Worm (Caenorhabditis elegans) whole organism, L2 larva: Measurements from ENCODE around the gene Y45F10B.3.

Source experiments
- alr-1 ChIP-seq: fragments of 150-350 bp; optimal IDR thresholded peaks from 2 replicates; lab custom pipeline; 2014; ENCODE audit warnings: missing biosample characterization, missing genetic modification characterization
- egl-27 ChIP-seq: sonication (generic microtip); optimal IDR thresholded peaks from 3 replicates; lab custom pipeline; 2017; ENCODE audit warnings: missing biosample characterization, missing genetic modification reagents, missing genetic modification characterization
- lsy-2 ChIP-seq, 2 experiments: fragments of 150-350 bp in 1 of 2; sonication (generic microtip) in 1 of 2; optimal IDR thresholded peaks; 2 replicates each; lab custom pipeline; 2014 to 2017; ENCODE audit warnings: missing biosample characterization in 2 of 2, missing genetic modification characterization in 2 of 2
- nhr-11 ChIP-seq: fragments of 150-350 bp; optimal IDR thresholded peaks from 2 replicates; lab custom pipeline; 2014; ENCODE audit warnings: missing biosample characterization, missing genetic modification characterization
- nhr-237 ChIP-seq: fragments of 150-350 bp; optimal IDR thresholded peaks from 2 replicates; lab custom pipeline; 2014; ENCODE audit warnings: missing biosample characterization, missing genetic modification characterization
- nhr-25 ChIP-seq: fragments of 150-350 bp; sonication (generic microtip); optimal IDR thresholded peaks from 3 replicates; lab custom pipeline; 2014; ENCODE audit warnings: missing biosample characterization, missing genetic modification characterization
- skn-1 ChIP-seq: sonication (generic microtip); optimal IDR thresholded peaks from 2 replicates; lab custom pipeline; 2017; ENCODE audit warnings: missing biosample characterization, missing genetic modification characterization
- sma-3 ChIP-seq: sonication (generic microtip); optimal IDR thresholded peaks from 2 replicates; lab custom pipeline; 2016; ENCODE audit warnings: missing genetic modification reagents, missing genetic modification characterization, missing compliant biosample characterization
- unc-62 ChIP-seq: fragments of 150-350 bp; optimal IDR thresholded peaks from 2 replicates; lab custom pipeline; 2014; ENCODE audit warnings: missing biosample characterization, missing genetic modification reagents, missing genetic modification characterization
- zag-1 ChIP-seq: fragments of 150-350 bp; optimal IDR thresholded peaks from 2 replicates; lab custom pipeline; 2014; ENCODE audit warnings: missing biosample characterization, missing genetic modification characterization
- ztf-11 ChIP-seq: sonication (generic microtip); optimal IDR thresholded peaks from 2 replicates; lab custom pipeline; 2017; ENCODE audit warnings: missing biosample characterization, missing genetic modification characterization
- ztf-4 ChIP-seq: fragments of 150-350 bp; optimal IDR thresholded peaks from 2 replicates; lab custom pipeline; 2014; ENCODE audit warnings: missing biosample characterization, missing genetic modification characterization

ce11 chrIV:13632613-13633012, 39.2 kb downstream of the Y45F10B.3 start:
- TF ChIP-seq sma-3 (GFP tag; lab: Kevin White, UChicago) (no peak), unc-62 (GFP tag; lab: Kevin White, UChicago) (no peak), egl-27 (tag; lab: Kevin White, UChicago) (no peak), nhr-11 (tag; lab: Kevin White, UChicago) (no peak), lsy-2 (tag; optimal IDR thresholded peaks at IDR 0.05; lab: Kevin White, UChicago) (no peak), ztf-4 (tag; lab: Kevin White, UChicago) (no peak), nhr-237 (tag; lab: Kevin White, UChicago) (no peak), skn-1 (tag; lab: Kevin White, UChicago) (no peak), ztf-11 (no peak), nhr-25 (no peak), zag-1 (tag; lab: Kevin White, UChicago) (no peak), alr-1 (no peak)
